Worm (Caenorhabditis elegans): ENCODE measurements around the gene spp-16.

DNA sequence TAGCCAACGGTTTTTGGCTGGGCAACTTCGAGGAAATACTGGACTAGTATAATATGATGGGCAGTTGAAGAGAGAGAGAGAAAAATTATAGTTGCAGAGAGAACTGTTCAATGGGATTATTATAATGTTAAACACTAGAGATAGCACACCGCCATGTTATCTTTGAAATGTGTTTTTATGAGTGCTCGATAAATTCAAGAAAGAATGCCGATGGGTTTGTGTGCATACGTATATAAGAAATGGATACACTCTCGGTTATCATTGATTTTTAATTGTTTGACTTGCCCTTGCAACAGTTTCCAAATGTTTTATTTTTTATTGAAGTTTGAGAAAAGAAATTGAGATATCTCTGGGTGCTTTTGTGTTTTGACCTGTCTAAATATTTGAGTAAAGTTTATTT lies 35.6 kb upstream of the spp-16 start, which contains the start of gene F17C11.12:
- TF ChIP-seq fkh-10 (GFP tag; optimal IDR thresholded peaks at IDR 0.05) (no peak), nhr-237 (tag; optimal IDR thresholded peaks at IDR 0.05) (no peak)

Data from whole organism, L1 larva.